Worm (Caenorhabditis elegans): ENCODE measurements around the gene rab-37.

Gene rab-37

ce11 chrX:4209131-4209530 lies 26.5 kb downstream of the rab-37 start (continued):
- TF ChIP-seq sdz-12 (GFP tag; optimal IDR thresholded peaks at IDR 0.05): peak; percentile 81
- peak; percentile 67 for TF ChIP-seq egl-27 (tag; optimal IDR thresholded peaks at IDR 0.05)
- peak in 1 of 2 experiments; percentile 98; a peak in 2 of 4 replicates for TF ChIP-seq madf-5 (GFP tag; IDR thresholded peaks at IDR 0.05)
- TF ChIP-seq mdl-1 (tag; optimal IDR thresholded peaks at IDR 0.05): peak; percentile 93 to 97
- TF ChIP-seq fkh-10 (GFP tag; optimal IDR thresholded peaks at IDR 0.05): peak; percentile 98
- TF ChIP-seq hif-1 (tag; optimal IDR thresholded peaks at IDR 0.05): peak; percentile 67 to 91
- peak; percentile 99 for TF ChIP-seq nhr-10 (tag; optimal IDR thresholded peaks at IDR 0.05)
- peak; percentile 40 to 81 for TF ChIP-seq ZK546.5 (tag; optimal IDR thresholded peaks at IDR 0.05)
- peak; percentile 99 for TF ChIP-seq F37D6.2 (tag; optimal IDR thresholded peaks at IDR 0.05)
- peak; percentile 97 for TF ChIP-seq zfp-3 (GFP tag; conservative IDR thresholded peaks at IDR 0.05)
- peak; percentile 100 for TF ChIP-seq hmg-1.1 (GFP tag; IDR thresholded peaks at IDR 0.05)
- TF ChIP-seq Y75B8A.6 (GFP tag; IDR thresholded peaks at IDR 0.05): peak; percentile 91
- peak; percentile 96 for TF ChIP-seq mdt-29 (GFP tag; IDR thresholded peaks at IDR 0.05)

ce11 chrX:4208495-4208894 lies 27.2 kb downstream of the rab-37 start:
- no peak for TF ChIP-seq rbr-2 (tag; optimal IDR thresholded peaks at IDR 0.05)
- no peak for TF ChIP-seq mxl-2 (GFP tag; conservative IDR thresholded peaks at IDR 0.05)
- TF ChIP-seq egl-27 (tag; optimal IDR thresholded peaks at IDR 0.05): no peak
- peak; percentile 50; the same call in 1 of the 2 replicates for TF ChIP-seq madf-9 (GFP tag; conservative IDR thresholded peaks at IDR 0.05)
- TF ChIP-seq hlh-11 (tag; optimal IDR thresholded peaks at IDR 0.05): no peak
- TF ChIP-seq lin-29 (GFP tag; IDR thresholded peaks at IDR 0.05): 0 out of 2 replicates have a peak, but pooled peaks have one; percentile 13
- TF ChIP-seq nhr-41 (GFP tag; IDR thresholded peaks at IDR 0.05): no peak
- no peak for TF ChIP-seq set-16 (GFP tag; IDR thresholded peaks at IDR 0.05)
- no peak for TF ChIP-seq Y5F2A.4 (GFP tag; optimal IDR thresholded peaks at IDR 0.05)
- TF ChIP-seq aha-1 (tag): peak; percentile 40
- TF ChIP-seq tag-97 (GFP tag; IDR thresholded peaks at IDR 0.05): no peak
- no peak for TF ChIP-seq dmd-9 (GFP tag; IDR thresholded peaks at IDR 0.05)
- TF ChIP-seq lin-38 (GFP tag; IDR thresholded peaks at IDR 0.05): no peak; the same call in 1 of the 2 replicates
- TF ChIP-seq unc-130 (GFP tag; optimal IDR thresholded peaks at IDR 0.05): no peak
- peak; percentile 70 for TF ChIP-seq dmd-6 (GFP tag; IDR thresholded peaks at IDR 0.05)
- no peak for TF ChIP-seq spr-1 (tag; optimal IDR thresholded peaks at IDR 0.05)
- peak; percentile 79 for TF ChIP-seq fos-1 (tag; optimal IDR thresholded peaks at IDR 0.05)
- TF ChIP-seq ctbp-1 (GFP tag; IDR thresholded peaks at IDR 0.05): no peak
- no peak for TF ChIP-seq unc-62 (GFP tag; optimal IDR thresholded peaks at IDR 0.05 in 1 of 2)
- TF ChIP-seq unc-62 (tag; optimal IDR thresholded peaks at IDR 0.05): no peak
- peak; percentile 41; the same call in 1 of the 2 replicates for TF ChIP-seq egl-43 (GFP tag; IDR thresholded peaks at IDR 0.05)
- TF ChIP-seq lin-39 (tag; optimal IDR thresholded peaks at IDR 0.05): no peak
- peak; percentile 93 for TF ChIP-seq duxl-1 (tag; optimal IDR thresholded peaks at IDR 0.05; ENCODE audit: poor library complexity)
- no peak for TF ChIP-seq T20F7.1 (GFP tag; optimal IDR thresholded peaks at IDR 0.05)
- TF ChIP-seq pqm-1 (tag; optimal IDR thresholded peaks at IDR 0.05): peak; percentile 12
- TF ChIP-seq snpc-4 (tag; optimal IDR thresholded peaks at IDR 0.05): no peak
- peak; percentile 64; the same call in 1 of the 2 replicates for TF ChIP-seq pha-4 (GFP tag; IDR thresholded peaks at IDR 0.05)
- no peak for TF ChIP-seq pha-4 (tag; optimal IDR thresholded peaks at IDR 0.05)
- peak; percentile 58; the same call in 1 of the 2 replicates for TF ChIP-seq php-3 (GFP tag; IDR thresholded peaks at IDR 0.05)
- no peak for TF ChIP-seq ztf-11 (tag; optimal IDR thresholded peaks at IDR 0.05)
- TF ChIP-seq nhr-102 (tag; optimal IDR thresholded peaks at IDR 0.05): peak; percentile 56
- TF ChIP-seq nhr-77 (tag; optimal IDR thresholded peaks at IDR 0.05): peak; percentile 98
- no peak for TF ChIP-seq gei-8 (GFP tag; optimal IDR thresholded peaks at IDR 0.05)
- TF ChIP-seq nhr-10 (tag; optimal IDR thresholded peaks at IDR 0.05): no peak
- TF ChIP-seq vab-7 (GFP tag; IDR thresholded peaks at IDR 0.05): no peak; the same call in 1 of the 2 replicates
- TF ChIP-seq F49E8.2 (tag; optimal IDR thresholded peaks at IDR 0.05; ENCODE audit: borderline replicate concordance): no peak
- no peak for TF ChIP-seq ceh-28 (tag; optimal IDR thresholded peaks at IDR 0.05)
- TF ChIP-seq nhr-237 (tag; optimal IDR thresholded peaks at IDR 0.05): peak; percentile 36
- TF ChIP-seq attf-4 (tag; optimal IDR thresholded peaks at IDR 0.05): no peak
- TF ChIP-seq dpl-1 (GFP tag; optimal IDR thresholded peaks at IDR 0.05): no peak
